Fruit fly (Drosophila melanogaster): Measurements from ENCODE around the gene Mur89F.

Gene Mur89F

DNA sequence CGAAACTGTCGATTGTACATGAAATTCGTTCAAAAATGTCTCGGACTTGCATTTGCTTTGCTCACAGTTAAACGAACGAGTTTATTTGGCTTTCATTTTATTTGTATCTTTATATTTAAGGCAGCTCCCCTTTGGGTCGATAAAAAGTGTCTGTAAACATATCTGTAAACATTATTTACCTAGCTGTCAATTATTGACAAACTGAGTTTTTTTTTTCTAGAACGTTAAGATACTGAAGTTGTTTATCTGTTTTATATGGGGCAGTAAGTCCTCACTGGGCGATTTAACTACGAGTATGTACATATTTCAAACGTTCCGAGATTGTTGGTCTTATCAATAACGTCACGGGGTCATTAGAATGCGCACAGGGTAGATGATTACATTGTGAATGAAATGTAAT lies 86.3 kb downstream of the Mur89F start (continued):
- TF ChIP-seq CG8089 (GFP tag; optimal IDR thresholded peaks at IDR 0.05) (no peak), Med (GFP tag) (peak; percentile 63), CG4820 (GFP tag; optimal IDR thresholded peaks at IDR 0.05) (no peak), CG9797 (GFP tag; optimal IDR thresholded peaks at IDR 0.05) (no peak), gcm (GFP tag; optimal IDR thresholded peaks at IDR 0.05) (peak; percentile 58), CG18476 (GFP tag; optimal IDR thresholded peaks at IDR 0.05) (no peak), chn (GFP tag; optimal IDR thresholded peaks at IDR 0.05) (no peak), CG18619 (GFP tag; optimal IDR thresholded peaks at IDR 0.05) (peak; percentile 18), NFAT (GFP tag; IDR thresholded peaks at IDR 0.05) (no peak), HmgZ (tag; optimal IDR thresholded peaks at IDR 0.05) (peak; percentile 1), CG14710 (tag; optimal IDR thresholded peaks at IDR 0.05) (peak; percentile 39), nerfin-2 (GFP tag; IDR thresholded peaks at IDR 0.05; ENCODE audit: partially characterized antibody) (no peak), CG33557 (GFP tag; optimal IDR thresholded peaks at IDR 0.05) (peak; percentile 69), lola (GFP tag; optimal IDR thresholded peaks at IDR 0.05) (peak in 1 of 3 experiments; percentile 1), CG11398 (GFP tag; optimal IDR thresholded peaks at IDR 0.05) (no peak), CHES-1-like (GFP tag; optimal IDR thresholded peaks at IDR 0.05) (no peak), CG5180 (GFP tag; optimal IDR thresholded peaks at IDR 0.05) (no peak), mirr (GFP tag; optimal IDR thresholded peaks at IDR 0.05) (peak; percentile 52), luna (GFP tag; optimal IDR thresholded peaks at IDR 0.05) (no peak), Max (GFP tag; optimal IDR thresholded peaks at IDR 0.05) (no peak), zf30C (GFP tag; optimal IDR thresholded peaks at IDR 0.05) (no peak), CG15696 (tag; optimal IDR thresholded peaks at IDR 0.05) (peak; percentile 50), Hmr (GFP tag; optimal IDR thresholded peaks at IDR 0.05) (no peak), onecut (GFP tag; IDR thresholded peaks at IDR 0.05) (peak; percentile 15; the same call in 1 of the 2 replicates), CG4282 (GFP tag; optimal IDR thresholded peaks at IDR 0.05) (no peak), Trl (optimal IDR thresholded peaks at IDR 0.05) (no peak), Trl (GFP tag; optimal IDR thresholded peaks at IDR 0.05) (no peak), grn (GFP tag; optimal IDR thresholded peaks at IDR 0.05) (peak; percentile 45), CG18011 (GFP tag; optimal IDR thresholded peaks at IDR 0.05) (peak; percentile 9), CG14441 (GFP tag; IDR thresholded peaks at IDR 0.05) (0 out of 2 replicates have a peak, but pooled peaks have one; percentile 20), gfzf (GFP tag; optimal IDR thresholded peaks at IDR 0.05) (no peak), CG10147 (GFP tag; optimal IDR thresholded peaks at IDR 0.05) (peak; percentile 35), Blimp-1 (GFP tag; optimal IDR thresholded peaks at IDR 0.05) (peak; percentile 15), nau (GFP tag; optimal IDR thresholded peaks at IDR 0.05) (peak; percentile 35), CG7987 (GFP tag; optimal IDR thresholded peaks at IDR 0.05) (peak; percentile 4), unpg (GFP tag; optimal IDR thresholded peaks at IDR 0.05) (peak; percentile 46), CG17568 (GFP tag; optimal IDR thresholded peaks at IDR 0.05) (peak; percentile 63), CG3407 (GFP tag; optimal IDR thresholded peaks at IDR 0.05) (peak; percentile 55), Xrp1 (GFP tag; IDR thresholded peaks at IDR 0.05) (no peak), CG2120 (GFP tag; optimal IDR thresholded peaks at IDR 0.05) (no peak), CG7963 (GFP tag; IDR thresholded peaks at IDR 0.05; ENCODE audit: partially characterized antibody) (no peak), CG11695 (GFP tag; IDR thresholded peaks at IDR 0.05) (peak; percentile 15; the same call in 1 of the 3 replicates), CG15514 (GFP tag; optimal IDR thresholded peaks at IDR 0.05) (peak; percentile 17), Kr (GFP tag; optimal IDR thresholded peaks at IDR 0.05) (peak; percentile 6), sqz (GFP tag; optimal IDR thresholded peaks at IDR 0.05) (peak; percentile 77), CrebB (tag; optimal IDR thresholded peaks at IDR 0.05) (peak; percentile 25), D (optimal IDR thresholded peaks at IDR 0.05) (no peak), D (GFP tag; optimal IDR thresholded peaks at IDR 0.05) (peak; percentile 1), CG1603 (tag; optimal IDR thresholded peaks at IDR 0.05) (no peak), nerfin-1 (tag; optimal IDR thresholded peaks at IDR 0.05) (peak; percentile 25)
